Fruit fly (Drosophila melanogaster) whole organism, pupa: ENCODE measurements around the gene dlp.

Source experiments
- CG10348 ChIP-seq: fragments of 200-800 bp; sonication (Bioruptor generic); IDR thresholded peaks from 2 replicates; pipeline ENCODE4 v1.3.6; 2022; ENCODE audit warnings: missing biosample characterization, missing genetic modification characterization
- CG13204 ChIP-seq: fragments of 200-800 bp; sonication (Bioruptor generic); optimal IDR thresholded peaks from 2 replicates; lab custom pipeline; 2018; ENCODE audit warnings: missing biosample characterization, mild to moderate bottlenecking, missing genetic modification characterization, moderate library complexity
- CG17806 ChIP-seq: fragments of 200-800 bp; sonication (Bioruptor generic); optimal IDR thresholded peaks from 2 replicates; lab custom pipeline; 2018; ENCODE audit warnings: missing biosample characterization, mild to moderate bottlenecking, missing genetic modification characterization, moderate library complexity
- CG32121 ChIP-seq: fragments of 200-800 bp; sonication (Bioruptor generic); IDR thresholded peaks from 2 replicates; pipeline ENCODE4 v1.3.6; 2022; ENCODE audit warnings: missing biosample characterization, missing genetic modification characterization
- CG34367 ChIP-seq: fragments of 200-800 bp; sonication (Bioruptor generic); optimal IDR thresholded peaks from 2 replicates; lab custom pipeline; 2018; ENCODE audit warnings: missing biosample characterization, mild to moderate bottlenecking, missing genetic modification characterization
- CG4496 ChIP-seq: fragments of 200-800 bp; sonication (Bioruptor generic); IDR thresholded peaks from 3 replicates; pipeline ENCODE4 v1.3.6; 2022; ENCODE audit warnings: missing biosample characterization, missing genetic modification characterization
- CG8159 ChIP-seq: fragments of 200-800 bp; sonication (Bioruptor generic); optimal IDR thresholded peaks from 3 replicates; lab custom pipeline; 2018; ENCODE audit warnings: missing biosample characterization, mild to moderate bottlenecking, missing genetic modification characterization, moderate library complexity
- CG8301 ChIP-seq: fragments of 200-800 bp; sonication (Bioruptor generic); optimal IDR thresholded peaks from 2 replicates; lab custom pipeline; 2018; ENCODE audit warnings: missing biosample characterization, mild to moderate bottlenecking, missing genetic modification characterization
- CG9948 ChIP-seq: fragments of 200-800 bp; sonication (Bioruptor generic); optimal IDR thresholded peaks from 2 replicates; lab custom pipeline; 2018; ENCODE audit warnings: missing biosample characterization, mild to moderate bottlenecking, missing genetic modification characterization, moderate library complexity
- EcR ChIP-seq: fragments of 200-800 bp; sonication (Bioruptor generic); optimal IDR thresholded peaks from 3 replicates; lab custom pipeline; 2019; ENCODE audit warnings: missing biosample characterization, missing genetic modification characterization, mild to moderate bottlenecking, moderate library complexity, missing genetic modification reagents
- Pif1B ChIP-seq: fragments of 200-800 bp; sonication (Bioruptor generic); optimal IDR thresholded peaks from 3 replicates; lab custom pipeline; 2016; ENCODE audit warnings: missing biosample characterization, missing genetic modification characterization
- Snoo ChIP-seq: fragments of 200-800 bp; sonication (Bioruptor generic); optimal IDR thresholded peaks from 3 replicates; lab custom pipeline; 2017; ENCODE audit warnings: missing biosample characterization, mild to moderate bottlenecking, missing genetic modification characterization, inconsistent platforms

- TF ChIP-seq Snoo (no peak), CG4496 (GFP tag; lab: Robert Waterston, UW) (no peak), EcR (GFP tag; lab: Kevin White, UChicago) (no peak), Pif1B (GFP tag; lab: Kevin White, UChicago) (no peak), CG13204 (GFP tag; lab: Kevin White, UChicago) (no peak), CG32121 (no peak), CG34367 (tag; lab: Kevin White, UChicago) (no peak), CG9948 (tag; lab: Kevin White, UChicago) (no peak), CG17806 (tag; lab: Kevin White, UChicago) (no peak), CG10348 (GFP tag; lab: Robert Waterston, UW) (no peak), CG8301 (tag; lab: Kevin White, UChicago) (no peak), CG8159 (tag; lab: Kevin White, UChicago) (no peak)
Measured at dm6 chr3L:14621464-14621863, 10.9 kb upstream of the dlp start.
